Fruit fly (Drosophila melanogaster): Measurements from ENCODE around the gene CG11068.

DNA sequence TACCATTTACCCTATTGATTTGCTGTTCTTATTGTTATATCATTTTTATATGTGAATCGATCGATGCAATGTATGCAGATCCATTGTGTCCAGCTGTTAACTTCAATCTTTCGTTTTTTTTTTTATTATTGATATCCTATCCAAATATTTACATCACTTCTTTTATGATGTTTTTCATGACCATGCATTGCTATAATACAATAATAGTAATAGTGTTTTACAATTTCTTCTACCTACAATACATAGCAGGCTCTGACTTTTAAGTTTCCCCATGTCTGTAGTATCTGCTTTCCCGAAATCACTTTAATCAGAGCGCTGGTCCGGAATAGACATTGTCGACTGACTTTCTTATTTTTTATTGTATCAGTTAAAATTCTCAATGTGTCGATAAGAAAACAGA is at the start of gene CG11068:
- TF ChIP-seq Dll (optimal IDR thresholded peaks at IDR 0.05) (no peak), psq (optimal IDR thresholded peaks at IDR 0.05) (no peak), usp (GFP tag; optimal IDR thresholded peaks at IDR 0.05) (no peak)

Data from whole organism.